Worm (Caenorhabditis elegans): ENCODE data around the gene C01G6.4.

- TF ChIP-seq skn-1 (tag; optimal IDR thresholded peaks at IDR 0.05) (no peak), unc-62 (GFP tag; optimal IDR thresholded peaks at IDR 0.05) (no peak), lir-3 (tag; optimal IDR thresholded peaks at IDR 0.05; ENCODE audit: poor library complexity) (no peak), ceh-90 (tag; optimal IDR thresholded peaks at IDR 0.05) (no peak), jun-1 (tag; optimal IDR thresholded peaks at IDR 0.05) (no peak), nhr-11 (tag; optimal IDR thresholded peaks at IDR 0.05) (no peak)
Observed at ce11 chrII:9306835-9307234, 34.0 kb upstream of the C01G6.4 start.

Measured in whole organism, L1 larva.